Worm (Caenorhabditis elegans): Measurements from ENCODE around the gene T19H12.15.

ce11 chrV:4884490-4884889 is 5.3 kb upstream of the T19H12.15 start, which contains the start of gene T19H12.12:
- no peak for TF ChIP-seq dpl-1 (GFP tag; optimal IDR thresholded peaks at IDR 0.05)
- no peak for TF ChIP-seq jun-1 (tag; optimal IDR thresholded peaks at IDR 0.05)
- no peak for TF ChIP-seq mdl-1 (tag; optimal IDR thresholded peaks at IDR 0.05)
- no peak for TF ChIP-seq aha-1 (tag; optimal IDR thresholded peaks at IDR 0.05)
- TF ChIP-seq snpc-4 (tag; optimal IDR thresholded peaks at IDR 0.05), result no peak
- TF ChIP-seq tbx-2 (tag; optimal IDR thresholded peaks at IDR 0.05), result no peak
- TF ChIP-seq lin-35 (GFP tag; optimal IDR thresholded peaks at IDR 0.05), result no peak
- no peak for TF ChIP-seq pqm-1 (tag; optimal IDR thresholded peaks at IDR 0.05)
- no peak for TF ChIP-seq nhr-237 (tag; optimal IDR thresholded peaks at IDR 0.05)

Data from whole organism, L1 larva.